Worm (Caenorhabditis elegans) whole organism, L4 larva: ENCODE data around the gene Y50E8A.1.
A peak's percentile ranks its signal among the peaks of the same experiment; 100 is the strongest.
"Not testable (repeated sequence)": the region's sequence is repeated elsewhere in the genome, so short reads cannot be mapped to it uniquely, and the experiment has no call there.

Source experiments
- D1046.2 ChIP-seq: fragments of 200-800 bp; sonication (Bioruptor generic); IDR thresholded peaks from 2 replicates; pipeline ENCODE4 v1.3.6; 2022; ENCODE audit warnings: missing genetic modification characterization, missing compliant biosample characterization
- F26F4.8 ChIP-seq: fragments of 200-800 bp; sonication (Bioruptor generic); conservative IDR thresholded peaks from 2 replicates; pipeline ENCODE4 v1.3.6; 2022; ENCODE audit warnings: missing genetic modification characterization, missing compliant biosample characterization
- F44E2.7 ChIP-seq: fragments of 200-800 bp; sonication (Bioruptor generic); IDR thresholded peaks from 2 replicates; pipeline ENCODE4 v2.1.2; 2022; ENCODE audit warnings: missing genetic modification characterization, missing compliant biosample characterization
- T20F7.1 ChIP-seq: fragments of 200-800 bp; sonication (Bioruptor generic); optimal IDR thresholded peaks from 2 replicates; lab custom pipeline; 2018; ENCODE audit warnings: mild to moderate bottlenecking, missing genetic modification characterization, missing compliant biosample characterization
- T26A8.4 ChIP-seq: fragments of 200-800 bp; sonication (Bioruptor generic); IDR thresholded peaks from 2 replicates; pipeline ENCODE4 v1.3.6; 2022; ENCODE audit warnings: missing genetic modification characterization, missing compliant biosample characterization
- Y105C5A.15 ChIP-seq: fragments of 200-800 bp; sonication (Bioruptor generic); IDR thresholded peaks from 2 replicates; pipeline ENCODE4 v1.3.6; 2022; ENCODE audit warnings: missing genetic modification characterization, missing compliant biosample characterization
- Y5F2A.4 ChIP-seq: fragments of 200-800 bp; sonication (Bioruptor generic); optimal IDR thresholded peaks from 2 replicates; lab custom pipeline; 2018; ENCODE audit warnings: mild to moderate bottlenecking, missing genetic modification characterization, missing compliant biosample characterization
- aha-1 ChIP-seq: fragments of 150-350 bp; peaks from one replicate; lab custom pipeline; 2014; ENCODE audit warnings: missing biosample characterization, missing genetic modification characterization
- ama-1 ChIP-seq: fragments of 150-350 bp; optimal IDR thresholded peaks from 2 replicates; lab custom pipeline; 2014; ENCODE audit warnings: inconsistent platforms, mixed read lengths
- attf-4 ChIP-seq: sonication (generic microtip); optimal IDR thresholded peaks from 3 replicates; lab custom pipeline; 2017; ENCODE audit warnings: missing biosample characterization, missing genetic modification characterization
- ceh-82 ChIP-seq: sonication (generic microtip); optimal IDR thresholded peaks from 2 replicates; lab custom pipeline; 2017; ENCODE audit warnings: missing biosample characterization, missing genetic modification characterization
- cey-2 ChIP-seq: sonication (generic microtip); optimal IDR thresholded peaks from 3 replicates; lab custom pipeline; 2017; ENCODE audit warnings: missing genetic modification characterization, mild to moderate bottlenecking, missing compliant biosample characterization, antibody characterized with exemption, borderline replicate concordance; ENCODE audit not compliant: insufficient read depth
- ctbp-1 ChIP-seq: fragments of 200-800 bp; sonication (Bioruptor generic); IDR thresholded peaks from 2 replicates; pipeline ENCODE4 v1.3.6; 2022; ENCODE audit warnings: missing genetic modification reagents, missing genetic modification characterization, missing compliant biosample characterization
- daf-16 ChIP-seq, 3 experiments: sonication (generic microtip); optimal IDR thresholded peaks; 2 replicates each; lab custom pipeline; 2016 to 2017; ENCODE audit warnings: missing genetic modification characterization in 3 of 3, missing genetic modification reagents in 3 of 3, mild to moderate bottlenecking in 2 of 3, missing compliant biosample characterization in 2 of 3, missing biosample characterization in 1 of 3, moderate library complexity in 1 of 3
- dmd-6 ChIP-seq: fragments of 200-800 bp; sonication (Bioruptor generic); IDR thresholded peaks from 2 replicates; pipeline ENCODE4 v1.3.6; 2022; ENCODE audit warnings: missing genetic modification reagents, missing genetic modification characterization, missing compliant biosample characterization
- dmd-9 ChIP-seq: fragments of 200-800 bp; sonication (Bioruptor generic); IDR thresholded peaks from 2 replicates; pipeline ENCODE4 v1.3.6; 2022; ENCODE audit warnings: missing genetic modification reagents, missing genetic modification characterization, missing compliant biosample characterization
- dpl-1 ChIP-seq: fragments of 150-350 bp; optimal IDR thresholded peaks from 2 replicates; lab custom pipeline; 2014; ENCODE audit warnings: missing biosample characterization, missing genetic modification reagents, missing genetic modification characterization
- dve-1 ChIP-seq: sonication (generic microtip); optimal IDR thresholded peaks from 2 replicates; lab custom pipeline; 2017; ENCODE audit warnings: antibody characterized with exemption, mild to moderate bottlenecking, missing genetic modification characterization, missing compliant biosample characterization; ENCODE audit not compliant: insufficient read depth
- hif-1 ChIP-seq, 2 experiments: sonication (generic microtip); optimal IDR thresholded peaks; 2 replicates each; lab custom pipeline; 2016 to 2017; ENCODE audit warnings: missing compliant biosample characterization in 2 of 2, missing genetic modification characterization in 2 of 2, missing genetic modification reagents in 2 of 2, missing genotype in 2 of 2, mild to moderate bottlenecking in 1 of 2
- hlh-11 ChIP-seq: fragments of 200-800 bp; sonication (Bioruptor generic); optimal IDR thresholded peaks from 2 replicates; lab custom pipeline; 2018; ENCODE audit warnings: mild to moderate bottlenecking, missing genetic modification characterization, missing compliant biosample characterization
- jun-1 ChIP-seq: fragments of 150-350 bp; optimal IDR thresholded peaks from 2 replicates; lab custom pipeline; 2014; ENCODE audit warnings: missing biosample characterization, missing genetic modification reagents, missing genetic modification characterization
- lim-7 ChIP-seq: fragments of 200-800 bp; sonication (Bioruptor generic); IDR thresholded peaks from 2 replicates; pipeline ENCODE4 v1.3.6; 2022; ENCODE audit warnings: missing genetic modification characterization, missing compliant biosample characterization
- lin-1 ChIP-seq: fragments of 200-800 bp; sonication (Bioruptor generic); IDR thresholded peaks from 2 replicates; pipeline ENCODE4 v1.3.6; 2022; ENCODE audit warnings: missing genetic modification reagents, missing genetic modification characterization, missing compliant biosample characterization
- lsy-2 ChIP-seq, 2 experiments: fragments of 150-350 bp in 1 of 2; sonication (generic microtip) in 1 of 2; optimal IDR thresholded peaks; 2 replicates each; lab custom pipeline; 2014 to 2017; ENCODE audit warnings: missing biosample characterization in 2 of 2, missing genetic modification characterization in 2 of 2
- mdl-1 ChIP-seq, 2 experiments: fragments of 150-350 bp in 1 of 2; sonication (generic microtip) in 1 of 2; optimal IDR thresholded peaks; 2 replicates each; lab custom pipeline; 2014 to 2017; ENCODE audit warnings: missing biosample characterization in 2 of 2, missing genetic modification characterization in 2 of 2
- nhr-28 ChIP-seq: fragments of 150-350 bp; optimal IDR thresholded peaks from 2 replicates; lab custom pipeline; 2014; ENCODE audit warnings: missing biosample characterization, missing genetic modification characterization
- nhr-48 ChIP-seq: sonication (generic microtip); optimal IDR thresholded peaks from 2 replicates; lab custom pipeline; 2016; ENCODE audit warnings: mild to moderate bottlenecking, missing genetic modification characterization, missing compliant biosample characterization
- nhr-6 ChIP-seq: fragments of 150-350 bp; optimal IDR thresholded peaks from 2 replicates; lab custom pipeline; 2014; ENCODE audit warnings: missing biosample characterization, missing genetic modification characterization
- nhr-77 ChIP-seq: fragments of 150-350 bp; optimal IDR thresholded peaks from 2 replicates; lab custom pipeline; 2014; ENCODE audit warnings: missing biosample characterization, missing genetic modification characterization
- php-3 ChIP-seq: fragments of 200-800 bp; sonication (Bioruptor generic); IDR thresholded peaks from 2 replicates; pipeline ENCODE4 v1.3.6; 2022; ENCODE audit warnings: missing genetic modification reagents, missing genetic modification characterization, missing compliant biosample characterization
- pqm-1 ChIP-seq: sonication (generic microtip); optimal IDR thresholded peaks from 2 replicates; lab custom pipeline; 2017; ENCODE audit warnings: missing biosample characterization, missing genetic modification characterization
- saeg-2 ChIP-seq: fragments of 200-800 bp; sonication (Bioruptor generic); IDR thresholded peaks from 2 replicates; pipeline ENCODE4 v1.3.6; 2022; ENCODE audit warnings: missing genetic modification reagents, missing genetic modification characterization, missing compliant biosample characterization
- set-16 ChIP-seq: fragments of 200-800 bp; sonication (Bioruptor generic); IDR thresholded peaks from 2 replicates; pipeline ENCODE4 v1.3.6; 2022; ENCODE audit warnings: missing genetic modification reagents, missing genetic modification characterization, missing compliant biosample characterization
- snpc-1.2 ChIP-seq: fragments of 200-800 bp; sonication (Bioruptor generic); IDR thresholded peaks from 2 replicates; pipeline ENCODE4 v1.3.6; 2022; ENCODE audit warnings: missing genetic modification reagents, missing genetic modification characterization, missing compliant biosample characterization
- tag-97 ChIP-seq: fragments of 200-800 bp; sonication (Bioruptor generic); IDR thresholded peaks from 2 replicates; pipeline ENCODE4 v1.3.6; 2022; ENCODE audit warnings: missing genetic modification characterization, missing compliant biosample characterization
- unc-62 ChIP-seq, 3 experiments: fragments of 150-350 bp in 1 of 3; sonication (generic microtip); optimal IDR thresholded peaks in 2 of 3; peaks in 1 of 3; 1 replicate in 1 of 3; 2 replicates in 2 of 3; lab custom pipeline; 2014 to 2017; ENCODE audit warnings: missing biosample characterization in 3 of 3, missing genetic modification characterization in 3 of 3, missing genetic modification reagents in 3 of 3, missing genotype in 1 of 3
- vab-7 ChIP-seq: fragments of 200-800 bp; sonication (Bioruptor generic); IDR thresholded peaks from 2 replicates; pipeline ENCODE4 v1.3.6; 2022; ENCODE audit warnings: missing genetic modification reagents, missing genetic modification characterization, missing compliant biosample characterization
- zip-11 ChIP-seq: fragments of 200-800 bp; sonication (Bioruptor generic); IDR thresholded peaks from 2 replicates; pipeline ENCODE4 v1.3.6; 2022; ENCODE audit warnings: missing genetic modification characterization, missing compliant biosample characterization
- zip-2 ChIP-seq: fragments of 150-350 bp; optimal IDR thresholded peaks from 2 replicates; lab custom pipeline; 2014; ENCODE audit warnings: missing biosample characterization, missing genetic modification characterization
- ztf-7 ChIP-seq: fragments of 150-350 bp; optimal IDR thresholded peaks from 2 replicates; lab custom pipeline; 2014; ENCODE audit warnings: missing biosample characterization, missing genetic modification characterization

The Y50E8A.1 gene

ce11 chrV:14746975-14747374, 20.3 kb downstream of the Y50E8A.1 start:
- TF ChIP-seq set-16 (GFP tag; lab: Robert Waterston, UW) (peak; percentile 89), nhr-6 (tag; lab: Kevin White, UChicago) (no peak)

- no peak for TF ChIP-seq snpc-1.2 (GFP tag; lab: Robert Waterston, UW)
- TF ChIP-seq lim-7 (GFP tag; lab: Robert Waterston, UW), result no peak
- TF ChIP-seq attf-4 (tag; lab: Kevin White, UChicago), result no peak
- no peak for TF ChIP-seq vab-7 (GFP tag; lab: Robert Waterston, UW)
- TF ChIP-seq mdl-1 (tag; optimal IDR thresholded peaks at IDR 0.05; lab: Kevin White, UChicago), result no peak
- TF ChIP-seq D1046.2 (GFP tag; lab: Robert Waterston, UW), result no peak
- TF ChIP-seq F26F4.8, result no peak
- no peak for TF ChIP-seq hif-1 (tag; optimal IDR thresholded peaks at IDR 0.05; lab: Kevin White, UChicago)
Measured at ce11 chrV:14748608-14749137, 22.0 kb downstream of the Y50E8A.1 start, which contains the start of the genes lipl-8 and Y50E8A.22. Gene lipl-8 (minus strand): TSS chrV:14748708. Gene Y50E8A.22 (minus strand): TSS chrV:14749087.

- not testable (repeated sequence) for TF ChIP-seq Y5F2A.4 (GFP tag; lab: Kevin White, UChicago); lsy-2 (tag; optimal IDR thresholded peaks at IDR 0.05; lab: Kevin White, UChicago); T26A8.4 (GFP tag; lab: Robert Waterston, UW)
Measured at ce11 chrV:14750357-14750756, 23.7 kb downstream of the Y50E8A.1 start, which contains the start of gene nspa-10. Gene nspa-10 (minus strand): TSS chrV:14750457.

- TF ChIP-seq Y105C5A.15 (GFP tag; lab: Robert Waterston, UW), result no peak
- peak; percentile 84 for TF ChIP-seq aha-1 (tag; lab: Kevin White, UChicago)
- peak in 1 of 2 experiments; percentile 84 for TF ChIP-seq unc-62 (GFP tag; optimal IDR thresholded peaks at IDR 0.05 in 1 of 2; lab: Kevin White, UChicago)
- no peak for TF ChIP-seq unc-62 (tag; optimal IDR thresholded peaks at IDR 0.05; lab: Kevin White, UChicago)
- no peak for TF ChIP-seq saeg-2
Measured at ce11 chrV:14762563-14762962, 35.9 kb downstream of the Y50E8A.1 start.

ce11 chrV:14763582-14763981, 36.9 kb downstream of the Y50E8A.1 start:
- TF ChIP-seq jun-1 (tag; lab: Kevin White, UChicago), result no peak
- TF ChIP-seq unc-62 (GFP tag; optimal IDR thresholded peaks at IDR 0.05 in 1 of 2; lab: Kevin White, UChicago), result peak in 1 of 2 experiments; percentile 87
- TF ChIP-seq unc-62 (tag; optimal IDR thresholded peaks at IDR 0.05; lab: Kevin White, UChicago), result no peak
- TF ChIP-seq, all 104 proteins: peak for 1

- peak; percentile 36 for TF ChIP-seq nhr-77 (tag; lab: Kevin White, UChicago)
- TF ChIP-seq nhr-28 (tag; lab: Kevin White, UChicago), result peak; percentile 87
- no peak for TF ChIP-seq cey-2 (tag; lab: Kevin White, UChicago)
- TF ChIP-seq hlh-11 (tag; lab: Kevin White, UChicago), result peak; percentile 32
- peak; percentile 45 for TF ChIP-seq nhr-6 (tag; lab: Kevin White, UChicago)
- TF ChIP-seq T20F7.1 (GFP tag; lab: Kevin White, UChicago), result no peak
- no peak for TF ChIP-seq ama-1
- TF ChIP-seq dmd-9 (GFP tag; lab: Robert Waterston, UW), result no peak
- peak; percentile 38; the same call in 1 of the 2 replicates for TF ChIP-seq dmd-6 (GFP tag; lab: Robert Waterston, UW)
- TF ChIP-seq daf-16 (GFP tag; optimal IDR thresholded peaks at IDR 0.05; lab: Kevin White, UChicago), result no peak
- TF ChIP-seq daf-16 (tag; optimal IDR thresholded peaks at IDR 0.05; lab: Kevin White, UChicago), result peak; percentile 36
- peak; percentile 68 for TF ChIP-seq dve-1 (tag; lab: Kevin White, UChicago)
- no peak for TF ChIP-seq lin-1
- TF ChIP-seq zip-11 (GFP tag; lab: Robert Waterston, UW), result no peak
- peak; percentile 37 for TF ChIP-seq pqm-1 (tag; lab: Kevin White, UChicago)
- no peak for TF ChIP-seq php-3 (GFP tag; lab: Robert Waterston, UW)
- peak; percentile 3 for TF ChIP-seq dpl-1 (GFP tag; lab: Kevin White, UChicago)
- no peak for TF ChIP-seq tag-97
- no peak for TF ChIP-seq ceh-82
- no peak for TF ChIP-seq ztf-7
- peak; percentile 40 for TF ChIP-seq zip-2 (tag; lab: Kevin White, UChicago)
- peak; percentile 21 for TF ChIP-seq nhr-48 (tag; lab: Kevin White, UChicago)
- TF ChIP-seq unc-62 (GFP tag; optimal IDR thresholded peaks at IDR 0.05 in 1 of 2; lab: Kevin White, UChicago), result peak in 1 of 2 experiments; percentile 6
- TF ChIP-seq unc-62 (tag; optimal IDR thresholded peaks at IDR 0.05; lab: Kevin White, UChicago), result no peak
- no peak for TF ChIP-seq F44E2.7 (GFP tag; lab: Robert Waterston, UW)
- no peak for TF ChIP-seq ctbp-1 (GFP tag; lab: Robert Waterston, UW)
Measured at ce11 chrV:14773048-14773447, 46.4 kb downstream of the Y50E8A.1 start, which contains the start of gene haf-7. Gene haf-7 (plus strand): TSS chrV:14773258.
